Worm (Caenorhabditis elegans): ENCODE data around the gene egl-45.

DNA sequence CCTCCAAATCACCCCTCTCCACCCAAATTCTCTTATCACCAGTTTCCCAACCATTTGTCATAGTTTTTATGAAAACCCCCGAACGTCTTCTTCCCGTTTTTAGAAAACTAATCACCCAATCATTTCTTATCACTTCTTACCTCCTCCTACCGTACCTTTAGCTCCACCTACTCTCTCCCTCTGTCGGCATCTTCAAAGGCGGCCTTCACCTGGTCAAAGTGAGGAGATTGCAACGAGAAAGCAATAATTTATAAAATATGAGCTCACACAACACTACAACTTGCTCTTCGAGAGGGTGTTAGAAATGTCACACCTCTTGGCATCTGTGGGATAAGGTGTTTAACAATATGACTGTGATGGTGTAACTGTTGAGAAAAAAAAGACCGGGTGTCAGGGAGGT is 19.4 kb downstream of the egl-45 start:
- no peak for TF ChIP-seq unc-62 (GFP tag; optimal IDR thresholded peaks at IDR 0.05)
- TF ChIP-seq pha-4 (tag; optimal IDR thresholded peaks at IDR 0.05) = no peak
- TF ChIP-seq elt-1 (tag; optimal IDR thresholded peaks at IDR 0.05; ENCODE audit: borderline replicate concordance, insufficient read depth) = no peak
- no peak for TF ChIP-seq sptf-1 (tag; optimal IDR thresholded peaks at IDR 0.05)
- TF ChIP-seq mab-5 (tag; optimal IDR thresholded peaks at IDR 0.05) = no peak
- TF ChIP-seq snpc-4 (tag; optimal IDR thresholded peaks at IDR 0.05) = no peak
- TF ChIP-seq lin-13 (tag; optimal IDR thresholded peaks at IDR 0.05) = no peak
- no peak for TF ChIP-seq elt-3 (tag; optimal IDR thresholded peaks at IDR 0.05)
- TF ChIP-seq mls-2 (tag; optimal IDR thresholded peaks at IDR 0.05) = no peak
- TF ChIP-seq unc-39 (tag; optimal IDR thresholded peaks at IDR 0.05) = no peak
